Worm (Caenorhabditis elegans): ENCODE results near the gene col-88.

Gene col-88

ce11 chrIII:40580-41113 is at the start of gene col-88:
TSS of gene col-88 (plus strand) at chrIII:41063.
- TF ChIP-seq dao-5 (tag; optimal IDR thresholded peaks at IDR 0.05) (no peak), him-1 (tag; optimal IDR thresholded peaks at IDR 0.05) (no peak), W03F9.2 (tag; optimal IDR thresholded peaks at IDR 0.05) (no peak)

- TF ChIP-seq him-1 (tag; optimal IDR thresholded peaks at IDR 0.05), result no peak
- no peak for TF ChIP-seq dao-5 (tag; optimal IDR thresholded peaks at IDR 0.05)
- no peak for TF ChIP-seq W03F9.2 (tag; optimal IDR thresholded peaks at IDR 0.05)
Observed at ce11 chrIII:2919-3371, 37.9 kb upstream of the col-88 start, which contains the start of the genes fbxa-6, cTel54X.2 and npr-30. TSS of gene fbxa-6 (minus strand) at chrIII:3097. TSS of gene cTel54X.2 (plus strand) at chrIII:3278. TSS of gene npr-30 (plus strand) at chrIII:3321.

ce11 chrIII:14175-14574 is 26.7 kb upstream of the col-88 start:
- TF ChIP-seq W03F9.2 (tag; optimal IDR thresholded peaks at IDR 0.05) (no peak), dao-5 (tag; optimal IDR thresholded peaks at IDR 0.05) (no peak), him-1 (tag; optimal IDR thresholded peaks at IDR 0.05) (no peak)

ce11 chrIII:14671-15070 is 26.2 kb upstream of the col-88 start, which contains the start of gene nhr-80:
TSS of gene nhr-80 (minus strand) at chrIII:14869.
- TF ChIP-seq him-1 (tag; optimal IDR thresholded peaks at IDR 0.05) (no peak), W03F9.2 (tag; optimal IDR thresholded peaks at IDR 0.05) (no peak), dao-5 (tag; optimal IDR thresholded peaks at IDR 0.05) (no peak)

- no peak for TF ChIP-seq him-1 (tag; optimal IDR thresholded peaks at IDR 0.05)
- TF ChIP-seq W03F9.2 (tag; optimal IDR thresholded peaks at IDR 0.05), result no peak
- no peak for TF ChIP-seq dao-5 (tag; optimal IDR thresholded peaks at IDR 0.05)
Observed at ce11 chrIII:15224-15822, 25.5 kb upstream of the col-88 start, which contains the start of gene H10E21.1. TSS of gene H10E21.1 (plus strand) at chrIII:15772.

- TF ChIP-seq dao-5 (tag; optimal IDR thresholded peaks at IDR 0.05) (no peak), him-1 (tag; optimal IDR thresholded peaks at IDR 0.05) (no peak), W03F9.2 (tag; optimal IDR thresholded peaks at IDR 0.05) (no peak)
Observed at ce11 chrIII:16797-17196, 24.1 kb upstream of the col-88 start.

ce11 chrIII:17558-17957 is 23.3 kb upstream of the col-88 start:
- no peak for TF ChIP-seq W03F9.2 (tag; optimal IDR thresholded peaks at IDR 0.05)
- no peak for TF ChIP-seq dao-5 (tag; optimal IDR thresholded peaks at IDR 0.05)
- TF ChIP-seq him-1 (tag; optimal IDR thresholded peaks at IDR 0.05), result no peak

- TF ChIP-seq him-1 (tag; optimal IDR thresholded peaks at IDR 0.05), result no peak
Observed at ce11 chrIII:19509-19908, 21.4 kb upstream of the col-88 start, which contains the start of gene H10E21.4. TSS of gene H10E21.4 (minus strand) at chrIII:19675.

ce11 chrIII:21276-21675 is 19.6 kb upstream of the col-88 start:
- TF ChIP-seq dao-5 (tag; optimal IDR thresholded peaks at IDR 0.05), result no peak
- no peak for TF ChIP-seq W03F9.2 (tag; optimal IDR thresholded peaks at IDR 0.05)
- TF ChIP-seq him-1 (tag; optimal IDR thresholded peaks at IDR 0.05), result no peak

- no peak for TF ChIP-seq him-1 (tag; optimal IDR thresholded peaks at IDR 0.05)
- TF ChIP-seq W03F9.2 (tag; optimal IDR thresholded peaks at IDR 0.05), result no peak
- no peak for TF ChIP-seq dao-5 (tag; optimal IDR thresholded peaks at IDR 0.05)
Observed at ce11 chrIII:23862-24261, 17.0 kb upstream of the col-88 start, which contains the start of gene H10E21.5. TSS of gene H10E21.5 (minus strand) at chrIII:23962.

- TF ChIP-seq W03F9.2 (tag; optimal IDR thresholded peaks at IDR 0.05) (no peak), him-1 (tag; optimal IDR thresholded peaks at IDR 0.05) (peak; percentile 86), dao-5 (tag; optimal IDR thresholded peaks at IDR 0.05) (no peak)
Observed at ce11 chrIII:25582-25996, 15.3 kb upstream of the col-88 start.

- no peak for TF ChIP-seq W03F9.2 (tag; optimal IDR thresholded peaks at IDR 0.05)
- no peak for TF ChIP-seq him-1 (tag; optimal IDR thresholded peaks at IDR 0.05)
- TF ChIP-seq dao-5 (tag; optimal IDR thresholded peaks at IDR 0.05), result no peak
Observed at ce11 chrIII:27341-27947, 13.4 kb upstream of the col-88 start.

ce11 chrIII:28841-29240 is 12.0 kb upstream of the col-88 start:
- TF ChIP-seq W03F9.2 (tag; optimal IDR thresholded peaks at IDR 0.05), result no peak

ce11 chrIII:29626-30025 is 11.2 kb upstream of the col-88 start:
- TF ChIP-seq W03F9.2 (tag; optimal IDR thresholded peaks at IDR 0.05) (no peak), him-1 (tag; optimal IDR thresholded peaks at IDR 0.05) (no peak), dao-5 (tag; optimal IDR thresholded peaks at IDR 0.05) (no peak)
